Worm (Caenorhabditis elegans) whole organism, young adult: Measurements from ENCODE around the gene hum-5.

ENCODE experiments used
- efl-1 ChIP-seq: fragments of 150-350 bp; optimal IDR thresholded peaks from 2 replicates; lab custom pipeline; 2014; ENCODE audit warnings: missing biosample characterization, missing genetic modification reagents, missing genetic modification characterization
- ekl-4 ChIP-seq: fragments of 200-800 bp; sonication (Bioruptor generic); IDR thresholded peaks from 2 replicates; pipeline ENCODE4 v1.3.6; 2022; ENCODE audit warnings: missing genetic modification reagents, missing genetic modification characterization, missing compliant biosample characterization
- mes-4 ChIP-seq: sonication (generic microtip); optimal IDR thresholded peaks from 2 replicates; lab custom pipeline; 2016; ENCODE audit warnings: missing genotype, missing genetic modification characterization, missing compliant biosample characterization

- TF ChIP-seq mes-4 (tag; lab: Kevin White, UChicago) (no peak), ekl-4 (GFP tag; lab: Robert Waterston, UW) (no peak), efl-1 (no peak)
Measured at ce11 chrIII:4021866-4022265, 14.8 kb downstream of the hum-5 start, which contains the start of gene tftc-5.
